Fruit fly (Drosophila melanogaster): ENCODE results near the gene Ntf-2.

Gene Ntf-2

DNA sequence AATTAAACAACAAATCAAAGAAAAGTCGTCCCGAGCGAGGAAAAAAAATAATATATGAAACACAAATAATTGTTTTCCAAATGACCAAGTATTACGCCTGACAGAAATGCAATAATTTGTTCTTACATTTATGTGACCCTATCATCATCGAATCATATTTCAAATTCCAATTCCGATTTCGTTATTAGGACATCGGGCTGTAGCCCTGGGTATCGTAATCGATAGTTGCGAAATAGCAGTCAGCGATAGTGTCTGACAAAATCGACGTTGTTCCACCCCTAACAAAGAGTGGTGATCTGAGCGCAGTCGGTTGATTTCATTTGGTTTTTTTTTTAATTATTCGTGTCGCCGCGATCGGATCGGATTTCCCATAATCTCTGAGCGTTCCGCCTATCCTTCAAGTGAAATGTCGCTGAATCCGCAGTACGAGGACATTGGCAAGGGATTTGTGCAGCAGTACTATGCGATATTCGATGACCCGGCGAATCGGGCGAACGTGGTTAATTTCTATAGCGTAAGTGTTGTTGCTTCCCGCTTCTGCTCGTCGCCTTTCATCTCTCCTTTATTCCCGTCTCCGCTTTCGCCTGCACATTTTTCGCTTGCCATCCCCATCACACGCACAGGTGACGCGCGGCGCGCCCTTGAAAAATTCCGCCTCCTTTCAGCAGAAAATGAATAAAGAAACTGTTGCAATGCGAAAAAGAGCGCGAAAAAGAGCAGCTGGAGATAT, at the start of gene Ntf-2:
Gene Ntf-2 (plus strand): TSS at position 262 of the 730 bp plus-strand sequence.
- peak; percentile 31 for TF ChIP-seq noc (tag; optimal IDR thresholded peaks at IDR 0.05)

- TF ChIP-seq noc (tag; optimal IDR thresholded peaks at IDR 0.05) = no peak
These were observed 24.7 kb upstream of the Ntf-2 start for dm6 chrX:21010541-21010940.

DNA sequence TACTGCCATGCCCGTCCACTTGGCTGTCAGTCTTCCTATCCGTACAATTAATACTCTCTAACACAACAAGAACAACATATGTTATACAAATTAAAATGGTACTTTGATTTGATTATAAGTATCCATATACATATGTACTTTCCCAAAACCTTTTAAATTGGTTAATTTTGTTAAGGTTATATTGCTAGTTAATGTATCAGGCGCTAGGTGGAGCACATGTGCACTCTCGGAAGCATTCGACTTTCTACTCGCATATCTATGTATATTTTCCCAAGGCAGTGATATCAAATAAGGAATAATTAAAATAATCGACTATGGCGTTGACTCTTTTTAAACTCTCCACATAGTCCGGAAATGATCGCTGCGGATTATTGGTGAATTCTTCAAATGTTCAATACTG, 17.7 kb upstream of the Ntf-2 start:
- TF ChIP-seq noc (tag; optimal IDR thresholded peaks at IDR 0.05) = no peak

- no peak for TF ChIP-seq noc (tag; optimal IDR thresholded peaks at IDR 0.05)
These were observed 9.5 kb upstream of the Ntf-2 start, which contains the start of gene r-cup for dm6 chrX:21025788-21026187. TSS of gene r-cup (minus strand) at chrX:21025888.

DNA sequence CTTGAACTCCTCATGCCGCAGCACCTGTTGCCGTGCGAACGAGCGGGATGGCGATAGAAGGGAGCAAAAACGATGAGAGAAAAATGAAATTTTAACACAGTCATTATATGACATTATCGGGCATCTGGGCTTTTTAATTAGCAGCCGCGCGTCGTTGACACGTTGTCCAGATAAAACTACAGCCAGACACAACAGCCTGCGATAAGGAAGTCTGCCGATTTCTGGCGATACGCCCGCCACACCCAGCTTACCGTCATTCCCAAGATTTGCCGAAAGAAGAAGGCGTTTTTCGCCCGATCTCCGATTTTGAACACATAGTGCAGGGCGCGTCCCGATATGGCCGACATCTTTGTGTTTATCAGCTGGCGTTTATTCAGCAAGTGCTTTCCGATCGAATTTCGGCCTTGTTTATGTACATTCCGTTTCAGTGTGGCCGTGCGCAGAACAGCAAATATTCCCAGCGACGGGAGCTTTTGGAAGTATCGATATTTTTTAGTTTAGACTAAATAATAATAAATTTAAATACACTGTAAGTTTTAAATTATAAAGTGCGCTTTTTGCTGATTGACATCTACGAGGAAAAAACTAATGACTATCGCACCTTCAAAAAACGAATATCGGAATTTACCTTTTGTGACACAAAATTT, 7.2 kb upstream of the Ntf-2 start, which contains the start of gene CG1532:
Gene CG1532 (minus strand): TSS at position 433 of the 647 bp plus-strand sequence.
- TF ChIP-seq noc (tag; optimal IDR thresholded peaks at IDR 0.05) = peak; percentile 65

dm6 chrX:21031819-21032261, 3.4 kb upstream of the Ntf-2 start, which contains the start of gene CG1529:
TSS of gene CG1529 (minus strand) at chrX:21031950.
- no peak for TF ChIP-seq noc (tag; optimal IDR thresholded peaks at IDR 0.05)

dm6 chrX:21034638-21035037, 631 bp upstream of the Ntf-2 start:
- no peak for TF ChIP-seq noc (tag; optimal IDR thresholded peaks at IDR 0.05)

DNA sequence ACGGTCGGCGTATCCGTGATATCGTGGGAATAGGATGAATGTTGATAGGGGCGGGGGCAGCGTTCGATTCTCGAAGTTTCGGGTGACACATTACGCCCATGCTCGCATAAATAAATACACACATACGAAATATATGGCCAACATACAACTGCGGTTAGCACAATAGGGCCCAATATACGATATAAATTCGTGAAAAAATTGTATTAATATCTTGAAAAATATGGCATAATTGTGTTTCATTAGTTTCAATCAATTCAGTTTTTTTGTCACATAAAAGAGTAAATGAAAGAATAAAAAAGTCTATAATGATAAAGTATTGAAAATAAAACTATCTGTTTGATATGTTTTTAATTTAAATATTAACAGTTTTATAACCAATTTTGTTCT, 662 bp downstream of the Ntf-2 start:
- TF ChIP-seq noc (tag; optimal IDR thresholded peaks at IDR 0.05) = no peak

DNA sequence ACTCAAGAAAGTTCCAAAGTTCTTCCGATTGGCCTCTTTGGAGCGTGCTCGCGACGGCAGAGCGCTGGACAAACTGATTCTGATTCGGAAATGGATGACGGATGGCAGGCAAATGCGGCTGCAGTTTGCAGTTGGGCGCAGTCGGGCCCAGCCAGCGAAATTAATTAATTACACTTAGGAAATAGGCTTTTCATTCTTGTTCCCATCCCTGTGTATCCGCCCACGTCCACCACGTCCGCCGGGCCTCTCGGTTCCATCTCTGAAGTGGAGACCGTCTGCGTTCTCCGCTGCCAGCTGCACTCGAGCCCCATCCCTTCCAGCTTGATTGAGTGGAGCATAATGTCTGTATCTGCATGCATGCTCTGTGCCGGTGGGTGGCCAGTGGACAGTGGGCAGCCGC, 5.2 kb downstream of the Ntf-2 start, which contains the start of gene CG15449:
Gene CG15449 (minus strand): TSS at position 101 of the 400 bp plus-strand sequence.
- TF ChIP-seq noc (tag; optimal IDR thresholded peaks at IDR 0.05) = no peak

dm6 chrX:21041825-21042224, 6.6 kb downstream of the Ntf-2 start, which contains the start of gene Mgstl:
TSS of gene Mgstl (plus strand) at chrX:21042125.
- TF ChIP-seq noc (tag; optimal IDR thresholded peaks at IDR 0.05) = no peak

DNA sequence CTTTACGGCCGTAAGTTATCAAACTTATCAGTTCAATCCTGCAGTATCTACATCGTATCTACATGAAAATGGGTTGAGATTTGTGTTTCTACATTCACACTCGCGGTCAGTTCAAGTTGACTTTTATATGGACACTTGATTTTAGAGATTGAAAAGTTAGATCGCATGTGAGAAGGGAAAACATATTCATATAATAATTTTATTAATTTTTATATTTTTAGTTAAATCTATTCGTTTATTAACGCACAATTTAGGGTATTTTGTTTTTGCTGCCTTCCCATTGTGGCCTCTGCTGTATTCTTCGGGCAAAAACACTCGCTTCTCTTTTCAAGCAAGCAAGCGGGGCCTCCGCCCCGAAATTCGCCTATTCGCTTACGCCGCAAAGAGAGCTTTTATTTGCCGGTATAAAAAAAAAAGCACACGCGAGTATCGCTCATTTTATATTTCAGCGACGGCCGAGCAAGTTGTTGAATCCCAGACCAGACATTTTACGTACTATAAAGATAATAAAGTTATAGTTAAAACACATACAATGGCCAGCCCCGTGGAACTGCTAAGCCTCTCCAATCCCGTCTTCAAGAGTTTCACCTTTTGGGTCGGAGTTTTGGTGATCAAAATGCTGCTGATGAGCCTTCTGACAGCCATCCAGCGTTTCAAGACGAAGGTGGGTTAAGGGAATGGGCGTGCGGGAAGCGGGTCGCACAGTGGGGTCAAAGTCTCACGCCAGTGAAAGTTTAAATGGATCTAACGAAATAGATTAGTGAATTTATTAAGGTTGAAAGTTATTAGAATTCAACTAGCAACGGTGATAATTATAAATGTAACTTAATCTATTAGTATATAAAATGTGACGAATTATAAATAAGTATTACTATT, 7.6 kb downstream of the Ntf-2 start:
- TF ChIP-seq noc (tag; optimal IDR thresholded peaks at IDR 0.05) = peak; percentile 86

- no peak for TF ChIP-seq noc (tag; optimal IDR thresholded peaks at IDR 0.05)
These were observed 9.1 kb downstream of the Ntf-2 start for dm6 chrX:21044278-21044830.

DNA sequence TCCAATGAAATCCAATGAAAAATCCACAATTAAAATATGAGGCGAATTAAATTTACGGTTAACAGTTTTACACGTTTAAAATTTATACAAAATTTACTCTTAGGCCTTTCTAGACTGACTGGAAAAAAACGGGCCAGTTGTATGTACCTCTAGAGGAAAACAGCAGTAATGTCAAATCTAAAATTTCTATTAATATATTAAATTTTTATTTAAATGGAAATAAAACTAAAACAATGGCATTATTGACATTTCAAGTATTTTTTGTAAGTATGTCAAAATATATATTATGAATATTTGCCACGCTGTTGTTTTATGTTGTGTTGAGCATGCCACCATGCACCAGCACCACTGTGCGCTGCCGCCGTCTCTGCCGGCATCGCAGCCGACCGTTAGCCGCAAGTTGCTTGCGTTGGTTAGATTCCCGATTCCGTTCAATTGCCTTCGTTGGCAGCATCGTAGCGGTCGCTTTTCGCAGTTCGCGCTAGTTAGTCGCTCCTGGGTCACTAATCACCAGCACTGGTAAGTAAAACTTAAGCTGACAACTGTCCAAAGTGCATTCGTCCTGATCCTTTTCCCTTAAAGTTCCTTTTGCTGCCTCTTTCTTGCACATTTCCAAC, 9.7 kb downstream of the Ntf-2 start, which contains the start of gene Cbs:
Gene Cbs (plus strand): TSS at position 308 of the 617 bp plus-strand sequence.
- peak; percentile 52 for TF ChIP-seq noc (tag; optimal IDR thresholded peaks at IDR 0.05)

dm6 chrX:21045448-21045941, 10.2 kb downstream of the Ntf-2 start:
- TF ChIP-seq noc (tag; optimal IDR thresholded peaks at IDR 0.05) = no peak

- no peak for TF ChIP-seq noc (tag; optimal IDR thresholded peaks at IDR 0.05)
These were observed 10.9 kb downstream of the Ntf-2 start for dm6 chrX:21046141-21046540.

All from whole organism, larva.